Worm (Caenorhabditis elegans) whole organism, L4 larva: ENCODE measurements around the gene C25F9.12.

Experiments
- D1046.2 ChIP-seq: fragments of 200-800 bp; sonication (Bioruptor generic); IDR thresholded peaks from 2 replicates; pipeline ENCODE4 v1.3.6; 2022; ENCODE audit warnings: missing genetic modification characterization, missing compliant biosample characterization
- ZK546.5 ChIP-seq, 2 experiments: sonication (generic microtip); optimal IDR thresholded peaks; 2 replicates each; lab custom pipeline; 2017; ENCODE audit warnings: missing biosample characterization in 2 of 2, missing genetic modification characterization in 2 of 2
- ceh-62 ChIP-seq: sonication (generic microtip); optimal IDR thresholded peaks from 2 replicates; lab custom pipeline; 2017; ENCODE audit warnings: missing biosample characterization, missing genetic modification characterization
- daf-16 ChIP-seq, 3 experiments: sonication (generic microtip); optimal IDR thresholded peaks; 2 replicates each; lab custom pipeline; 2016 to 2017; ENCODE audit warnings: missing genetic modification characterization in 3 of 3, missing genetic modification reagents in 3 of 3, mild to moderate bottlenecking in 2 of 3, missing compliant biosample characterization in 2 of 3, missing biosample characterization in 1 of 3, moderate library complexity in 1 of 3
- egl-27 ChIP-seq: sonication (generic microtip); optimal IDR thresholded peaks from 3 replicates; lab custom pipeline; 2017; ENCODE audit warnings: missing biosample characterization, missing genetic modification reagents, missing genetic modification characterization
- fos-1 ChIP-seq: fragments of 150-350 bp; optimal IDR thresholded peaks from 2 replicates; lab custom pipeline; 2014; ENCODE audit warnings: missing biosample characterization, missing genetic modification characterization
- lin-13 ChIP-seq: fragments of 150-350 bp; optimal IDR thresholded peaks from 2 replicates; lab custom pipeline; 2014; ENCODE audit warnings: missing biosample characterization, missing genetic modification reagents, missing genetic modification characterization
- lsy-2 ChIP-seq, 2 experiments: fragments of 150-350 bp in 1 of 2; sonication (generic microtip) in 1 of 2; optimal IDR thresholded peaks; 2 replicates each; lab custom pipeline; 2014 to 2017; ENCODE audit warnings: missing biosample characterization in 2 of 2, missing genetic modification characterization in 2 of 2
- mdl-1 ChIP-seq, 2 experiments: fragments of 150-350 bp in 1 of 2; sonication (generic microtip) in 1 of 2; optimal IDR thresholded peaks; 2 replicates each; lab custom pipeline; 2014 to 2017; ENCODE audit warnings: missing biosample characterization in 2 of 2, missing genetic modification characterization in 2 of 2
- nhr-102 ChIP-seq: sonication (generic microtip); optimal IDR thresholded peaks from 2 replicates; lab custom pipeline; 2016; ENCODE audit warnings: mild to moderate bottlenecking, missing genetic modification characterization, moderate library complexity, missing compliant biosample characterization
- nhr-25 ChIP-seq: sonication (generic microtip); optimal IDR thresholded peaks from 2 replicates; lab custom pipeline; 2017; ENCODE audit warnings: missing genetic modification characterization, mild to moderate bottlenecking, missing compliant biosample characterization, antibody characterized with exemption, moderate library complexity, borderline replicate concordance; ENCODE audit not compliant: insufficient read depth
- unc-39 ChIP-seq: sonication (generic microtip); optimal IDR thresholded peaks from 2 replicates; lab custom pipeline; 2017; ENCODE audit warnings: missing biosample characterization, missing genetic modification characterization
- zfp-2 ChIP-seq: sonication (generic microtip); optimal IDR thresholded peaks from 2 replicates; lab custom pipeline; 2016; ENCODE audit warnings: mild to moderate bottlenecking, missing genetic modification characterization, missing compliant biosample characterization

DNA sequence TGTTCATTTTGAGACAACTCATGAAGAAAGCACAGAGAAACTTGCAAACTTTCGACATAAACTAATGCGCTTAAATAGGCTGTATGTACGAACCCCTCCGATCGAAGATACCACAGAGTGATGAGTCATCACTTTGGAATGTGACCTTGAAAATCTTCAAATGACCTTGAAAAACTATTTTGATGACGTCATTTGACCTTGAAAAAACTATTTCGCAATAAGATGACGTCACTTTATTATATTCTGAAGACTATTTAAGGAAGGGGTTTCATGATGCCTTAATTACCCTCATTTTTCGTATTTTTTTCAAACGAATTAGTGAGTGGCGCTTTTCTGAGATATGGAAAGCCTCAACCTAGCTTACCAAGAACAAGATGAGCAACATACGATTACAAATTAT is 18.4 kb upstream of the C25F9.12 start, which contains the start of gene C25F9.2:
- TF ChIP-seq nhr-102 (tag; lab: Kevin White, UChicago) (no peak), fos-1 (tag; lab: Kevin White, UChicago) (no peak), mdl-1 (tag; optimal IDR thresholded peaks at IDR 0.05; lab: Kevin White, UChicago) (no peak), unc-39 (tag; lab: Kevin White, UChicago) (no peak), nhr-25 (tag; lab: Kevin White, UChicago) (no peak), ceh-62 (tag; lab: Kevin White, UChicago) (no peak), D1046.2 (no peak), zfp-2 (tag; lab: Kevin White, UChicago) (no peak), egl-27 (tag; lab: Kevin White, UChicago) (no peak), lsy-2 (tag; optimal IDR thresholded peaks at IDR 0.05; lab: Kevin White, UChicago) (no peak), daf-16 (GFP tag; optimal IDR thresholded peaks at IDR 0.05; lab: Kevin White, UChicago) (no peak), daf-16 (tag; optimal IDR thresholded peaks at IDR 0.05; lab: Kevin White, UChicago) (no peak), ZK546.5 (tag; optimal IDR thresholded peaks at IDR 0.05; lab: Kevin White, UChicago) (no peak), lin-13 (no peak)
